Fruit fly (Drosophila melanogaster): Measurements from ENCODE around the gene wapl.

dm6 chrX:2170424-2170823 is 11.6 kb upstream of the wapl start:
- TF ChIP-seq CG8478 (optimal IDR thresholded peaks at IDR 0.05): no peak
- no peak for TF ChIP-seq psq (optimal IDR thresholded peaks at IDR 0.05)
- TF ChIP-seq Dll (optimal IDR thresholded peaks at IDR 0.05): no peak

All from whole organism.